Worm (Caenorhabditis elegans) whole organism, midembryonic: ENCODE data around the gene grd-3.
"Not testable (repeated sequence)": the region's sequence is repeated elsewhere in the genome, so short reads cannot be mapped to it uniquely, and the experiment has no call there.

Experiments used
- T22C8.4 ChIP-seq: fragments of 200-800 bp; sonication (Bioruptor generic); IDR thresholded peaks from 2 replicates; pipeline ENCODE4 v1.3.6; 2022; ENCODE audit warnings: missing genetic modification characterization, missing compliant biosample characterization
- cog-1 ChIP-seq: sonication (generic microtip); optimal IDR thresholded peaks from 2 replicates; lab custom pipeline; 2016; ENCODE audit warnings: missing genetic modification characterization, missing compliant biosample characterization
- flt-1 ChIP-seq: fragments of 200-800 bp; sonication (Bioruptor generic); IDR thresholded peaks from 2 replicates; pipeline ENCODE4 v1.3.6; 2022; ENCODE audit warnings: missing genetic modification characterization, missing compliant biosample characterization
- klf-2 ChIP-seq: fragments of 200-800 bp; sonication (Bioruptor generic); conservative IDR thresholded peaks from 2 replicates; pipeline ENCODE4 v1.3.6; 2022; ENCODE audit warnings: missing genetic modification reagents, missing genetic modification characterization, missing compliant biosample characterization
- med-1 ChIP-seq: sonication (generic microtip); optimal IDR thresholded peaks from 2 replicates; lab custom pipeline; 2017; ENCODE audit warnings: missing genetic modification characterization, mild to moderate bottlenecking, missing compliant biosample characterization, antibody characterized with exemption, missing genetic modification reagents; ENCODE audit not compliant: insufficient read depth
- ref-1 ChIP-seq: fragments of 200-800 bp; sonication (Bioruptor generic); conservative IDR thresholded peaks from 2 replicates; pipeline ENCODE4 v1.3.6; 2022; ENCODE audit warnings: missing genetic modification reagents, missing genetic modification characterization, missing compliant biosample characterization
- tab-1 ChIP-seq: fragments of 200-800 bp; sonication (Bioruptor generic); IDR thresholded peaks from 2 replicates; pipeline ENCODE4 v1.3.6; 2022; ENCODE audit warnings: missing genetic modification characterization, missing compliant biosample characterization
- ztf-23 ChIP-seq: fragments of 200-800 bp; sonication (Bioruptor generic); IDR thresholded peaks from 2 replicates; pipeline ENCODE4 v1.3.6; 2022; ENCODE audit warnings: missing genetic modification reagents, missing genetic modification characterization, missing compliant biosample characterization
- ztf-29 ChIP-seq: fragments of 200-800 bp; sonication (Bioruptor generic); IDR thresholded peaks from 2 replicates; pipeline ENCODE4 v1.3.6; 2022; ENCODE audit warnings: missing genetic modification reagents, missing genetic modification characterization, missing compliant biosample characterization

grd-3 gene

ce11 chrIV:3439354-3439753 lies at the start of gene grd-3:
Gene grd-3 (plus strand): TSS chrIV:3439655.
- no peak for TF ChIP-seq klf-2 (GFP tag; lab: Robert Waterston, UW)
- TF ChIP-seq ref-1 (GFP tag; lab: Robert Waterston, UW) = no peak
- TF ChIP-seq cog-1 (tag; lab: Kevin White, UChicago) = no peak
- TF ChIP-seq ztf-29 (GFP tag; lab: Robert Waterston, UW) = no peak
- no peak for TF ChIP-seq tab-1
- no peak for TF ChIP-seq ztf-23 (GFP tag; lab: Robert Waterston, UW)
- TF ChIP-seq flt-1 (GFP tag; lab: Robert Waterston, UW) = no peak
- TF ChIP-seq med-1 (GFP tag; lab: Kevin White, UChicago) = no peak
- no peak for TF ChIP-seq T22C8.4 (GFP tag; lab: Robert Waterston, UW)

ce11 chrIV:3389999-3390398 lies 49.5 kb upstream of the grd-3 start, which contains the start of gene B0546.5:
Gene B0546.5 (minus strand): TSS chrIV:3390099.
- TF ChIP-seq T22C8.4 (GFP tag; lab: Robert Waterston, UW); tab-1; cog-1 (tag; lab: Kevin White, UChicago): not testable (repeated sequence)

ce11 chrIV:3394066-3394465 lies 45.4 kb upstream of the grd-3 start, which contains the start of gene C04C3.4:
Gene C04C3.4 (plus strand): TSS chrIV:3394366.
- TF ChIP-seq ref-1, flt-1, klf-2 (GFP tag; lab: Robert Waterston, UW): not testable (repeated sequence)

- TF ChIP-seq ztf-23 (GFP tag; lab: Robert Waterston, UW) = no peak
- TF ChIP-seq ztf-29 (GFP tag; lab: Robert Waterston, UW) = no peak
- TF ChIP-seq tab-1 = no peak
- no peak for TF ChIP-seq flt-1 (GFP tag; lab: Robert Waterston, UW)
- no peak for TF ChIP-seq cog-1 (tag; lab: Kevin White, UChicago)
- no peak for TF ChIP-seq ref-1 (GFP tag; lab: Robert Waterston, UW)
These were observed 43.9 kb upstream of the grd-3 start, which contains the start of gene C04C3.14 for ce11 chrIV:3395581-3395980. Gene C04C3.14 (plus strand): TSS chrIV:3395881.

ce11 chrIV:3398078-3398477 lies 41.4 kb upstream of the grd-3 start:
- TF ChIP-seq flt-1 (GFP tag; lab: Robert Waterston, UW) = no peak
- no peak for TF ChIP-seq ref-1 (GFP tag; lab: Robert Waterston, UW)
- TF ChIP-seq tab-1 = no peak
- TF ChIP-seq cog-1 (tag; lab: Kevin White, UChicago) = no peak
- no peak for TF ChIP-seq ztf-29 (GFP tag; lab: Robert Waterston, UW)
- no peak for TF ChIP-seq ztf-23 (GFP tag; lab: Robert Waterston, UW)
- TF ChIP-seq klf-2 (GFP tag; lab: Robert Waterston, UW) = no peak
- TF ChIP-seq med-1 (GFP tag; lab: Kevin White, UChicago) = no peak

- TF ChIP-seq ztf-29 (GFP tag; lab: Robert Waterston, UW) (peak; percentile 84), ref-1 (GFP tag; lab: Robert Waterston, UW) (no peak), tab-1 (0 out of 2 replicates have a peak, but pooled peaks have one; percentile 41), flt-1 (GFP tag; lab: Robert Waterston, UW) (no peak)
These were observed 40.3 kb upstream of the grd-3 start, which contains the start of the genes dyf-3 and pdhb-1 for ce11 chrIV:3399015-3399722. Gene dyf-3 (minus strand): TSS chrIV:3399231. Gene pdhb-1 (plus strand): TSS chrIV:3399672.

- no peak for TF ChIP-seq ztf-23 (GFP tag; lab: Robert Waterston, UW)
- TF ChIP-seq T22C8.4 (GFP tag; lab: Robert Waterston, UW) = no peak
- no peak for TF ChIP-seq flt-1 (GFP tag; lab: Robert Waterston, UW)
- TF ChIP-seq klf-2 (GFP tag; lab: Robert Waterston, UW) = no peak
- no peak for TF ChIP-seq ref-1 (GFP tag; lab: Robert Waterston, UW)
- TF ChIP-seq tab-1 = no peak
- TF ChIP-seq med-1 (GFP tag; lab: Kevin White, UChicago) = no peak
- no peak for TF ChIP-seq cog-1 (tag; lab: Kevin White, UChicago)
- no peak for TF ChIP-seq ztf-29 (GFP tag; lab: Robert Waterston, UW)
These were observed 38.5 kb upstream of the grd-3 start for ce11 chrIV:3400941-3401340.

- TF ChIP-seq med-1 (GFP tag; lab: Kevin White, UChicago) = no peak
- TF ChIP-seq ref-1 (GFP tag; lab: Robert Waterston, UW) = no peak
- no peak for TF ChIP-seq cog-1 (tag; lab: Kevin White, UChicago)
- TF ChIP-seq ztf-23 (GFP tag; lab: Robert Waterston, UW) = no peak
- no peak for TF ChIP-seq tab-1
- no peak for TF ChIP-seq T22C8.4 (GFP tag; lab: Robert Waterston, UW)
- TF ChIP-seq ztf-29 (GFP tag; lab: Robert Waterston, UW) = no peak
- TF ChIP-seq klf-2 (GFP tag; lab: Robert Waterston, UW) = no peak
- TF ChIP-seq flt-1 (GFP tag; lab: Robert Waterston, UW) = no peak
These were observed 24.1 kb upstream of the grd-3 start, which contains the start of gene lgc-9 for ce11 chrIV:3415383-3415782. Gene lgc-9 (plus strand): TSS chrIV:3415683.

- no peak for TF ChIP-seq ref-1 (GFP tag; lab: Robert Waterston, UW)
- no peak for TF ChIP-seq tab-1
- peak; percentile 59; the same call in 1 of the 2 replicates for TF ChIP-seq T22C8.4 (GFP tag; lab: Robert Waterston, UW)
- TF ChIP-seq ztf-29 (GFP tag; lab: Robert Waterston, UW) = no peak
- no peak for TF ChIP-seq med-1 (GFP tag; lab: Kevin White, UChicago)
- no peak for TF ChIP-seq ztf-23 (GFP tag; lab: Robert Waterston, UW)
- no peak for TF ChIP-seq flt-1 (GFP tag; lab: Robert Waterston, UW)
These were observed 20.7 kb upstream of the grd-3 start for ce11 chrIV:3418741-3419140.
